Worm (Caenorhabditis elegans): ENCODE results near the gene ZK686.5.

Gene ZK686.5

DNA sequence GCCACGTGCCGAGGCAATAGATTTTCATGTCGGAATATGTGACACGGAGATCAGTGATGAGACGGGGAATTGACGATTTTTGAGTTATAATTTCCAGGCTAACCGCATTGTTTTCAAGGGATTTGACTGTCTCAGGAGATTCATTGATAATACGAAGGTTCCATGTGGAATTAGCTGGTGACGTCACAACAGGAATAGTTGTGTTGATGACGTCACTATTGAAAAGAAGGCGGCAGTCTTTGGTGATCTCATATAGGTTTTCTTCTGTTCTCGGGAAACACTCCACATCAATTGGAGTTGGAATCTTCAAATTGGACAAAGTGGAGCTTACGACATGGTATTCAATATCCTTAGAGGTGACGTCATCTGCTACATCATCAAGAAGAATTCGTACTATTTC, 24.1 kb downstream of the ZK686.5 start:
- TF ChIP-seq hmg-4 (GFP tag; optimal IDR thresholded peaks at IDR 0.05) (no peak), aly-1 (tag; optimal IDR thresholded peaks at IDR 0.05) (no peak), tra-4 (tag; optimal IDR thresholded peaks at IDR 0.05) (no peak), ets-7 (tag; optimal IDR thresholded peaks at IDR 0.05) (no peak), hmbx-1 (tag; optimal IDR thresholded peaks at IDR 0.05) (no peak), B0310.2 (tag; optimal IDR thresholded peaks at IDR 0.05) (no peak), hnd-1 (tag; optimal IDR thresholded peaks at IDR 0.05) (no peak), pes-1 (GFP tag; IDR thresholded peaks at IDR 0.05) (no peak), ceh-36 (tag; optimal IDR thresholded peaks at IDR 0.05) (no peak), flt-1 (GFP tag; IDR thresholded peaks at IDR 0.05) (no peak), ceh-13 (GFP tag; optimal IDR thresholded peaks at IDR 0.05) (no peak), tbx-37 (GFP tag; conservative IDR thresholded peaks at IDR 0.05) (no peak), ama-1 (optimal IDR thresholded peaks at IDR 0.05) (no peak), F13C5.2 (tag; optimal IDR thresholded peaks at IDR 0.05) (no peak)

DNA sequence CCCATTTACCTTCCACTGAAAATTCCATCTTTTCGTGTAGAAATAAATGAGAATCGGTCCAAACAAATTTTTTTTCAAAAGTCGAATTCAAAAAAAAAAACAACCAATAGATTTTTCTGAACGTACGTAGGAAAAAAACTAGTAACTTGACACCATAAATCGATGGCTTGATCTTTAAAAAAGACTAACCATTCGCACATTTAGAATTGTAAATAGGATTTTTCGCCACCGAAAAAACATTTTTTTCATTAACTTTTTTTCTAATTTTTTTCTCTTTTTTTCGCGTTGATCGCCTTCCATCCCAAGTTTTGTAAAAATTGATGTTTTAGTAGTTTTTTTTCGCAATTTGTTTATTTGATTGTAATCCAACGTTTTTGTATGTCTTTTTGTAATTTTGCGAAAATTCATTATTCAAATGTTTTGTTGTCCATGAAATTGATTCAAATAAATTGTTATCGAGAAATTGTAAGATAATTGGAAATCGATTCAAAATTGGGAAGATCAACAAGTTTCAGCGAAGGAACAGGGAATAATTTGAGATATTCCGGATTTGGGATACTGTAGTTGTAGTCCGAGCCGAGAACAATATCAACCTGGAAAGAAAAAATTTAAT, 29.6 kb downstream of the ZK686.5 start:
- TF ChIP-seq hmbx-1 (tag; optimal IDR thresholded peaks at IDR 0.05) = no peak

- TF ChIP-seq F13C5.2 (tag; optimal IDR thresholded peaks at IDR 0.05) = no peak
- no peak for TF ChIP-seq aly-1 (tag; optimal IDR thresholded peaks at IDR 0.05)
- TF ChIP-seq ama-1 (optimal IDR thresholded peaks at IDR 0.05) = peak; percentile 60
- TF ChIP-seq ets-7 (tag; optimal IDR thresholded peaks at IDR 0.05) = no peak
- TF ChIP-seq B0310.2 (tag; optimal IDR thresholded peaks at IDR 0.05) = peak; percentile 47
- TF ChIP-seq tra-4 (tag; optimal IDR thresholded peaks at IDR 0.05) = no peak
Observed at ce11 chrIII:7736806-7737205, 30.5 kb downstream of the ZK686.5 start.

DNA sequence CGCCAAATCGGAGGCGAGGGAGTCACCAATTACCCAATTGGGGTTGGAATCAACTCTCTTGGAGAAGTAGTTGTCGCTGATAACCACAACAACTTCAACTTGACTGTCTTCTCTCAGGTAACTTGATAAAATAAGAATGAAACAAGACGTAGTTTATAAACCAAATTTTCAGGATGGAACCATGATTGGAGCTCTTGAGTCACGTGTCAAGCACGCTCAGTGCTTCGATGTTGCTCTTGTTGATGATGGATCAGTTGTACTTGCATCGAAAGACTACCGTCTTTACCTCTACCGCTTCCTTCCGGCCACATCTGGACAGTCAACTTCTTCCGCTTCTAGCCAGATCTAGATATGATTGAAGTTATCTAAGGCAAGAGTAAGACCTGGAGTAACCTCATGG, 31.3 kb downstream of the ZK686.5 start:
- TF ChIP-seq ama-1 (optimal IDR thresholded peaks at IDR 0.05) = no peak
- TF ChIP-seq F13C5.2 (tag; optimal IDR thresholded peaks at IDR 0.05) = no peak
- no peak for TF ChIP-seq sea-1 (GFP tag; conservative IDR thresholded peaks at IDR 0.05)
- TF ChIP-seq ceh-36 (tag; optimal IDR thresholded peaks at IDR 0.05) = no peak
- TF ChIP-seq hmg-4 (GFP tag; optimal IDR thresholded peaks at IDR 0.05) = no peak
- no peak for TF ChIP-seq hnd-1 (tag; optimal IDR thresholded peaks at IDR 0.05)
- TF ChIP-seq aly-1 (tag; optimal IDR thresholded peaks at IDR 0.05) = no peak
- no peak for TF ChIP-seq ets-7 (tag; optimal IDR thresholded peaks at IDR 0.05)
- no peak for TF ChIP-seq B0310.2 (tag; optimal IDR thresholded peaks at IDR 0.05)
- TF ChIP-seq scrt-1 (GFP tag; IDR thresholded peaks at IDR 0.05) = no peak
- TF ChIP-seq ceh-13 (GFP tag; optimal IDR thresholded peaks at IDR 0.05) = no peak
- no peak for TF ChIP-seq tra-4 (tag; optimal IDR thresholded peaks at IDR 0.05)
- TF ChIP-seq hmbx-1 (tag; optimal IDR thresholded peaks at IDR 0.05) = no peak
- no peak for TF ChIP-seq pes-1 (GFP tag; IDR thresholded peaks at IDR 0.05)
- TF ChIP-seq tbx-11 (GFP tag; IDR thresholded peaks at IDR 0.05) = no peak
- no peak for TF ChIP-seq flt-1 (GFP tag; IDR thresholded peaks at IDR 0.05)

- TF ChIP-seq ceh-36 (tag; optimal IDR thresholded peaks at IDR 0.05) (no peak), pes-1 (GFP tag; IDR thresholded peaks at IDR 0.05) (no peak), F13C5.2 (tag; optimal IDR thresholded peaks at IDR 0.05) (no peak), ama-1 (optimal IDR thresholded peaks at IDR 0.05) (no peak), hmg-4 (GFP tag; optimal IDR thresholded peaks at IDR 0.05) (no peak), tra-4 (tag; optimal IDR thresholded peaks at IDR 0.05) (no peak), scrt-1 (GFP tag; IDR thresholded peaks at IDR 0.05) (no peak), flt-1 (GFP tag; IDR thresholded peaks at IDR 0.05) (no peak), hmbx-1 (tag; optimal IDR thresholded peaks at IDR 0.05) (no peak), ets-7 (tag; optimal IDR thresholded peaks at IDR 0.05) (no peak), B0310.2 (tag; optimal IDR thresholded peaks at IDR 0.05) (no peak), tbx-11 (GFP tag; IDR thresholded peaks at IDR 0.05) (no peak), aly-1 (tag; optimal IDR thresholded peaks at IDR 0.05) (no peak), hnd-1 (tag; optimal IDR thresholded peaks at IDR 0.05) (no peak), ceh-13 (GFP tag; optimal IDR thresholded peaks at IDR 0.05) (no peak), sea-1 (GFP tag; conservative IDR thresholded peaks at IDR 0.05) (no peak)
Observed at ce11 chrIII:7734105-7734504, 33.2 kb downstream of the ZK686.5 start.

ce11 chrIII:7733563-7733962, 33.8 kb downstream of the ZK686.5 start:
- TF ChIP-seq tra-4 (tag; optimal IDR thresholded peaks at IDR 0.05) (peak; percentile 10), hmg-4 (GFP tag; optimal IDR thresholded peaks at IDR 0.05) (peak; percentile 38), ets-7 (tag; optimal IDR thresholded peaks at IDR 0.05) (no peak)

DNA sequence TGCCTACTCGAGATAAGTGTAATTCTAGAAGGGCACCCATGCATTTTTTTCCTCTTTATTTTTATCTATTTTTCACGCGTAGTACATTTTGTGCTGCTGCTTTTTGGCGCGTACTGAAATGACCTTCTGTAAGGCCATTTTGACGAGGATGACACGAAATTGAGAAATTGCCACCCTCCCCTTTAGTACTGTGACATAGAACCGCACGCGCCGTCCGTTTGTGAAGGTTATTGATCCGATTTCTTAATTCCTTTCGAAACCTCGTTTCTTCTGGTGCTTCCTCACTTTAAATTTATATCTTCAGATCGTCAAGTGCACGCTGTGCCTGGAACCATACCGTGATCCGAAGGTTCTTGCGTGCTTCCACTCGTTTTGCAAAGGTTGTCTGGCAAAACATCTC, 36.2 kb downstream of the ZK686.5 start:
- TF ChIP-seq tbx-11 (GFP tag; IDR thresholded peaks at IDR 0.05) (no peak), scrt-1 (GFP tag; IDR thresholded peaks at IDR 0.05) (no peak), sea-1 (GFP tag; conservative IDR thresholded peaks at IDR 0.05) (no peak), tra-4 (tag; optimal IDR thresholded peaks at IDR 0.05) (no peak), hnd-1 (tag; optimal IDR thresholded peaks at IDR 0.05) (no peak), flt-1 (GFP tag; IDR thresholded peaks at IDR 0.05) (no peak), hmbx-1 (tag; optimal IDR thresholded peaks at IDR 0.05) (no peak)

DNA sequence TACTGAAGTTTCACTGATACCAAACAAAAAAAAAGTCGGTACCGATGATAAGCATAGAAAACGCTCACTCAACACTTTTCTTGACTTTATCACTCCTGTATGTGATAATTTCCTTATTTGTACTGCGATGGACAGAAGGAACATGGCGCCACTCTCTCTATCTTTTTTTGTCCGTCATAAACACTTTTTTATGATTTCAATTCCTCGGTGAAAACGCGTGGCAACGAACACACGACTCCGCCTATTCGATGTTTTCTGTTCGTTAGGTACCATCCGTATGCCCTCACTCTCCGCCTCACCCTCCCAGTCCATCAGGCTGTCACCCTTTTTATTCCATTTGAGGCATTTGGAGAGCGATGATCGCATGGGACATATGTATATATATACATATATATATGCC, 37.0 kb downstream of the ZK686.5 start:
- TF ChIP-seq hnd-1 (tag; optimal IDR thresholded peaks at IDR 0.05) (no peak), sea-1 (GFP tag; conservative IDR thresholded peaks at IDR 0.05) (no peak), ceh-13 (GFP tag; optimal IDR thresholded peaks at IDR 0.05) (no peak), hmg-4 (GFP tag; optimal IDR thresholded peaks at IDR 0.05) (peak; percentile 1)
